Fruit fly (Drosophila melanogaster) whole organism, embryonic: ENCODE results near the gene CG10803.

Experiments
- Ada2b ChIP-seq: fragments of 200-800 bp; sonication (Bioruptor generic); IDR thresholded peaks from 2 replicates; pipeline ENCODE4 v1.3.6; 2022; ENCODE audit warnings: missing biosample characterization, missing genetic modification characterization
- Antp ChIP-seq: fragments of 200-800 bp; sonication (Bioruptor generic); optimal IDR thresholded peaks from 3 replicates; lab custom pipeline; 2016; ENCODE audit warnings: missing biosample characterization, missing genetic modification characterization
- Atf6 ChIP-seq: fragments of 200-800 bp; sonication (Bioruptor generic); IDR thresholded peaks from 2 replicates; pipeline ENCODE4 v1.3.6; 2022; ENCODE audit warnings: missing biosample characterization, missing genetic modification characterization
- Bdp1 ChIP-seq: fragments of 200-800 bp; sonication (Bioruptor generic); optimal IDR thresholded peaks from 3 replicates; lab custom pipeline; 2016; ENCODE audit warnings: missing biosample characterization, missing genetic modification characterization
- CG10274 ChIP-seq: fragments of 200-800 bp; sonication (Bioruptor generic); optimal IDR thresholded peaks from 3 replicates; lab custom pipeline; 2017; ENCODE audit warnings: missing biosample characterization, mild to moderate bottlenecking, missing genetic modification characterization
- CG13624 ChIP-seq: fragments of 200-800 bp; sonication (Bioruptor generic); optimal IDR thresholded peaks from 2 replicates; lab custom pipeline; 2016; ENCODE audit warnings: missing biosample characterization, missing genetic modification characterization
- CG14050 ChIP-seq: fragments of 200-800 bp; sonication (Bioruptor generic); IDR thresholded peaks from 3 replicates; pipeline ENCODE4 v1.3.6; 2022; ENCODE audit warnings: missing biosample characterization, missing genetic modification characterization
- CG14965 ChIP-seq: fragments of 200-800 bp; sonication (Bioruptor generic); optimal IDR thresholded peaks from 2 replicates; lab custom pipeline; 2016; ENCODE audit warnings: missing biosample characterization, missing genetic modification characterization, borderline replicate concordance
- CG1529 ChIP-seq: fragments of 200-800 bp; sonication (Bioruptor generic); optimal IDR thresholded peaks from 3 replicates; lab custom pipeline; 2018; ENCODE audit warnings: missing biosample characterization, missing genetic modification characterization
- CG1832 ChIP-seq: fragments of 200-800 bp; sonication (Bioruptor generic); optimal IDR thresholded peaks from 2 replicates; lab custom pipeline; 2017; ENCODE audit warnings: missing biosample characterization, mild to moderate bottlenecking, missing genetic modification characterization, inconsistent platforms
- CG2875 ChIP-seq: fragments of 200-800 bp; sonication (Bioruptor generic); optimal IDR thresholded peaks from 2 replicates; lab custom pipeline; 2017; ENCODE audit warnings: missing biosample characterization, mild to moderate bottlenecking, missing genetic modification characterization, missing genetic modification reagents
- CG32532 ChIP-seq: fragments of 200-800 bp; sonication (Bioruptor generic); IDR thresholded peaks from 2 replicates; pipeline ENCODE4 v1.3.6; 2022; ENCODE audit warnings: missing biosample characterization, missing genetic modification characterization
- CG32767 ChIP-seq: fragments of 200-800 bp; sonication (Bioruptor generic); IDR thresholded peaks from 2 replicates; pipeline ENCODE4 v1.3.6; 2022; ENCODE audit warnings: missing biosample characterization, missing genetic modification characterization
- CG4360 ChIP-seq: fragments of 200-800 bp; sonication (Bioruptor generic); IDR thresholded peaks from 2 replicates; pipeline ENCODE4 v1.3.6; 2022; ENCODE audit warnings: missing biosample characterization, missing genetic modification characterization
- CG4730 ChIP-seq: fragments of 200-800 bp; sonication (Bioruptor generic); IDR thresholded peaks from 2 replicates; pipeline ENCODE4 v1.3.6; 2022; ENCODE audit warnings: missing biosample characterization, missing genetic modification characterization
- CG7839 ChIP-seq: fragments of 200-800 bp; sonication (Bioruptor generic); optimal IDR thresholded peaks from 3 replicates; lab custom pipeline; 2018; ENCODE audit warnings: missing biosample characterization, mild to moderate bottlenecking, missing genetic modification characterization, moderate library complexity
- CG9437 ChIP-seq: fragments of 200-800 bp; sonication (Bioruptor generic); optimal IDR thresholded peaks from 2 replicates; lab custom pipeline; 2018; ENCODE audit warnings: missing biosample characterization, mild to moderate bottlenecking, missing genetic modification characterization
- CHES-1-like ChIP-seq: fragments of 200-800 bp; sonication (Bioruptor generic); optimal IDR thresholded peaks from 2 replicates; lab custom pipeline; 2016; ENCODE audit warnings: missing biosample characterization, missing genetic modification characterization
- Camta ChIP-seq: fragments of 200-800 bp; sonication (Bioruptor generic); optimal IDR thresholded peaks from 2 replicates; lab custom pipeline; 2016; ENCODE audit warnings: missing biosample characterization, missing genetic modification characterization
- CoRest ChIP-seq: fragments of 200-800 bp; sonication (Bioruptor generic); optimal IDR thresholded peaks from 3 replicates; lab custom pipeline; 2018; ENCODE audit warnings: missing biosample characterization, mild to moderate bottlenecking, missing genetic modification characterization, moderate library complexity
- Doc2 ChIP-seq: fragments of 200-800 bp; sonication (Bioruptor generic); IDR thresholded peaks from 2 replicates; pipeline ENCODE4 v1.3.6; 2022; ENCODE audit warnings: missing biosample characterization, missing genetic modification characterization
- Fer1 ChIP-seq: fragments of 200-800 bp; sonication (Bioruptor generic); optimal IDR thresholded peaks from 2 replicates; lab custom pipeline; 2017; ENCODE audit warnings: missing biosample characterization, mild to moderate bottlenecking, missing genetic modification characterization
- Gsc ChIP-seq: fragments of 200-800 bp; sonication (Bioruptor generic); IDR thresholded peaks from 2 replicates; pipeline ENCODE4 v1.3.6; 2022; ENCODE audit warnings: missing biosample characterization, missing genetic modification characterization
- Hr51 ChIP-seq, 2 experiments: fragments of 200-800 bp; sonication (Bioruptor generic); optimal IDR thresholded peaks; 2 replicates in 1 of 2; 3 replicates in 1 of 2; lab custom pipeline; 2016 to 2018; ENCODE audit warnings: missing biosample characterization in 2 of 2, missing genetic modification characterization in 2 of 2, mild to moderate bottlenecking in 1 of 2, moderate library complexity in 1 of 2
- Kr ChIP-seq: fragments of 200-800 bp; sonication (Bioruptor generic); optimal IDR thresholded peaks from 2 replicates; lab custom pipeline; 2017; ENCODE audit warnings: missing biosample characterization, mild to moderate bottlenecking, missing genetic modification characterization
- MTF-1 ChIP-seq: fragments of 200-800 bp; sonication (Bioruptor generic); optimal IDR thresholded peaks from 2 replicates; lab custom pipeline; 2018; ENCODE audit warnings: missing biosample characterization, mild to moderate bottlenecking, missing genetic modification characterization, borderline replicate concordance
- Med ChIP-seq: fragments of 200-800 bp; sonication (Bioruptor generic); peaks from one replicate; lab custom pipeline; 2016; ENCODE audit warnings: missing biosample characterization, missing genetic modification characterization, mild to moderate bottlenecking, inconsistent platforms, moderate library complexity
- Rfx ChIP-seq: fragments of 200-800 bp; sonication (Bioruptor generic); IDR thresholded peaks from 2 replicates; pipeline ENCODE4 v1.3.6; 2022; ENCODE audit warnings: missing biosample characterization, missing genetic modification characterization
- Rx ChIP-seq: fragments of 200-800 bp; sonication (Bioruptor generic); IDR thresholded peaks from 2 replicates; pipeline ENCODE4 v1.3.6; 2022; ENCODE audit warnings: missing biosample characterization, missing genetic modification characterization
- Six4 ChIP-seq: fragments of 200-800 bp; sonication (Bioruptor generic); optimal IDR thresholded peaks from 2 replicates; lab custom pipeline; 2016; ENCODE audit warnings: missing biosample characterization, missing genetic modification characterization
- Taf1 ChIP-seq: fragments of 200-800 bp; sonication (Bioruptor generic); IDR thresholded peaks from 2 replicates; pipeline ENCODE4 v1.3.6; 2022; ENCODE audit warnings: missing biosample characterization, missing genetic modification characterization
- Xbp1 ChIP-seq: fragments of 200-800 bp; sonication (Bioruptor generic); optimal IDR thresholded peaks from 3 replicates; lab custom pipeline; 2016; ENCODE audit warnings: missing biosample characterization, mild to moderate bottlenecking, missing genetic modification characterization
- amos ChIP-seq: fragments of 200-800 bp; sonication (Bioruptor generic); IDR thresholded peaks from 2 replicates; pipeline ENCODE4 v1.3.6; 2022; ENCODE audit warnings: missing biosample characterization, missing genetic modification characterization; ENCODE audit not compliant: partially characterized antibody
- az2 ChIP-seq: fragments of 200-800 bp; sonication (Bioruptor generic); optimal IDR thresholded peaks from 3 replicates; lab custom pipeline; 2016; ENCODE audit warnings: missing biosample characterization, missing genetic modification characterization
- ci ChIP-seq: fragments of 200-800 bp; sonication (Bioruptor generic); IDR thresholded peaks from 3 replicates; pipeline ENCODE4 v1.3.6; 2022; ENCODE audit warnings: missing biosample characterization, missing genetic modification characterization
- cwo ChIP-seq: fragments of 200-800 bp; sonication (Bioruptor generic); optimal IDR thresholded peaks from 3 replicates; lab custom pipeline; 2017; ENCODE audit warnings: missing biosample characterization, missing genetic modification characterization, mild to moderate bottlenecking, moderate library complexity, missing genetic modification reagents
- dpn ChIP-seq, 2 experiments: fragments of 200-800 bp; sonication (Bioruptor generic); optimal IDR thresholded peaks; 3 replicates each; lab custom pipeline; 2016; ENCODE audit warnings: missing biosample characterization in 2 of 2, missing genetic modification characterization in 2 of 2
- fd3F ChIP-seq: fragments of 200-800 bp; sonication (Bioruptor generic); optimal IDR thresholded peaks from 2 replicates; lab custom pipeline; 2018; ENCODE audit warnings: missing biosample characterization, mild to moderate bottlenecking, missing genetic modification characterization, moderate library complexity
- ftz-f1 ChIP-seq: fragments of 200-800 bp; sonication (Bioruptor generic); optimal IDR thresholded peaks from 2 replicates; lab custom pipeline; 2016; ENCODE audit warnings: missing biosample characterization, missing genetic modification characterization
- gem ChIP-seq: fragments of 200-800 bp; sonication (Bioruptor generic); optimal IDR thresholded peaks from 2 replicates; lab custom pipeline; 2019; ENCODE audit warnings: missing biosample characterization, mild to moderate bottlenecking, missing genetic modification characterization, moderate library complexity
- h ChIP-seq: fragments of >200 bp; optimal IDR thresholded peaks from 2 replicates; lab custom pipeline; 2017
- jigr1 ChIP-seq: fragments of 200-800 bp; sonication (Bioruptor generic); IDR thresholded peaks from 3 replicates; pipeline ENCODE4 v1.3.6; 2022; ENCODE audit warnings: missing biosample characterization, missing genetic modification characterization
- jing ChIP-seq: fragments of 200-800 bp; sonication (Bioruptor generic); optimal IDR thresholded peaks from 2 replicates; lab custom pipeline; 2018; ENCODE audit warnings: missing biosample characterization, mild to moderate bottlenecking, missing genetic modification characterization
- ken ChIP-seq: fragments of 200-800 bp; sonication (Bioruptor generic); IDR thresholded peaks from 3 replicates; pipeline ENCODE4 v1.3.6; 2022; ENCODE audit warnings: missing biosample characterization, missing genetic modification characterization
- lbe ChIP-seq: fragments of 200-800 bp; sonication (Bioruptor generic); optimal IDR thresholded peaks from 2 replicates; lab custom pipeline; 2016; ENCODE audit warnings: missing biosample characterization, mild to moderate bottlenecking, missing genetic modification characterization
- mam ChIP-seq: fragments of 200-800 bp; sonication (Bioruptor generic); optimal IDR thresholded peaks from 3 replicates; lab custom pipeline; 2016; ENCODE audit warnings: missing biosample characterization, missing genetic modification characterization
- nmo ChIP-seq: fragments of 200-800 bp; sonication (Bioruptor generic); optimal IDR thresholded peaks from 2 replicates; lab custom pipeline; 2018; ENCODE audit warnings: missing biosample characterization, mild to moderate bottlenecking, missing genetic modification characterization, moderate library complexity
- pho ChIP-seq: fragments of 200-800 bp; sonication (Bioruptor generic); optimal IDR thresholded peaks from 2 replicates; lab custom pipeline; 2016; ENCODE audit warnings: missing biosample characterization, missing genetic modification characterization
- sens-2 ChIP-seq: fragments of 200-800 bp; sonication (Bioruptor generic); IDR thresholded peaks from 2 replicates; pipeline ENCODE4 v1.3.6; 2022; ENCODE audit warnings: missing biosample characterization, missing genetic modification characterization
- sob ChIP-seq: fragments of 200-800 bp; sonication (Bioruptor generic); IDR thresholded peaks from 2 replicates; pipeline ENCODE4 v1.3.6; 2022; ENCODE audit warnings: missing biosample characterization, missing genetic modification characterization
- vfl ChIP-seq: fragments of 200-800 bp; sonication (Bioruptor generic); optimal IDR thresholded peaks from 2 replicates; lab custom pipeline; 2016; ENCODE audit warnings: missing biosample characterization, missing genetic modification characterization
- zen ChIP-seq: fragments of 200-800 bp; sonication (Bioruptor generic); optimal IDR thresholded peaks from 3 replicates; lab custom pipeline; 2018; ENCODE audit warnings: missing biosample characterization, mild to moderate bottlenecking, missing genetic modification characterization, moderate library complexity

CG10803 gene

DNA sequence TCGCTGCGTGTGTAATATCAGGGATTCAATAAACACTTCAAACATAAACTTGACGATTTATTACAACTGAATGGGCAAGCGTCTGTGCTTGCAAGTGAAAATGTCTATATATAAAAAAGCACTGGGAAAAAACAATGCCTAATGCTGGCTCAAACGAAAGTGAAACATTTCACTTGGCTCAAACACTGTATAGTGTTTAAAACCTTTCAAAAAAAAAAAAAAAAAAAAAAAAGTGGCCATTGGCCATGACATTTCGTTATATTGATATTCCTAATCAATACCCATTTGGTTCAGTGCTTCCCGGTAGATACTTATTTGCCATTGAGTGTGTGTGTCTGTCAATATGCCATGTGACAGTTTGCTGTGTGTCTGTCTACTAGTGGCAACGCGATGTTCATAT, 53.3 kb downstream of the CG10803 start (continued):
- TF ChIP-seq CG2875 (GFP tag; lab: Kevin White, UChicago) (no peak), vfl (no peak), Six4 (GFP tag; lab: Kevin White, UChicago) (no peak), CoRest (tag; lab: Kevin White, UChicago) (no peak), Rx (no peak), Fer1 (GFP tag; lab: Kevin White, UChicago) (no peak), CG9437 (GFP tag; lab: Kevin White, UChicago) (no peak), Rfx (GFP tag; lab: Robert Waterston, UW) (no peak), ken (GFP tag; lab: Robert Waterston, UW) (peak; percentile 56; the same call in 1 of the 3 replicates), Taf1 (GFP tag; lab: Robert Waterston, UW) (no peak), fd3F (GFP tag; lab: Kevin White, UChicago) (no peak), sens-2 (GFP tag; lab: Robert Waterston, UW) (peak; percentile 28; the same call in 1 of the 2 replicates), CG13624 (GFP tag; lab: Kevin White, UChicago) (peak; percentile 52), Doc2 (no peak), Xbp1 (GFP tag; lab: Kevin White, UChicago) (peak; percentile 48), CG10274 (no peak), sob (GFP tag; lab: Robert Waterston, UW) (0 out of 2 replicates have a peak, but pooled peaks have one; percentile 44), nmo (peak; percentile 28), CG7839 (tag; lab: Kevin White, UChicago) (peak; percentile 5), az2 (GFP tag; lab: Kevin White, UChicago) (peak; percentile 37), zen (no peak), jigr1 (GFP tag; lab: Robert Waterston, UW) (no peak), Kr (GFP tag; lab: Kevin White, UChicago) (no peak), amos (no peak), CG4730 (GFP tag; lab: Robert Waterston, UW) (0 out of 2 replicates have a peak, but pooled peaks have one; percentile 5), ci (GFP tag; lab: Robert Waterston, UW) (0 out of 3 replicates have a peak, but pooled peaks have one; percentile 21), Antp (GFP tag; lab: Kevin White, UChicago) (peak; percentile 3), jing (GFP tag; lab: Kevin White, UChicago) (no peak), Ada2b (GFP tag; lab: Robert Waterston, UW) (no peak), CG4360 (GFP tag; lab: Robert Waterston, UW) (no peak), Gsc (GFP tag; lab: Robert Waterston, UW) (no peak), ftz-f1 (GFP tag; lab: Kevin White, UChicago) (no peak), dpn (GFP tag; optimal IDR thresholded peaks at IDR 0.05; lab: Kevin White, UChicago) (peak; percentile 14 to 43), lbe (GFP tag; lab: Kevin White, UChicago) (no peak), CG1832 (GFP tag; lab: Kevin White, UChicago) (no peak), Hr51 (GFP tag; optimal IDR thresholded peaks at IDR 0.05; lab: Kevin White, UChicago) (peak in 1 of 2 experiments; percentile 8), CG32767 (GFP tag; lab: Robert Waterston, UW) (no peak), CG14965 (GFP tag; lab: Kevin White, UChicago) (no peak), cwo (GFP tag; lab: Kevin White, UChicago) (no peak), Atf6 (0 out of 2 replicates have a peak, but pooled peaks have one; percentile 30), Bdp1 (GFP tag; lab: Kevin White, UChicago) (no peak), MTF-1 (GFP tag; lab: Kevin White, UChicago) (no peak), pho (GFP tag; lab: Kevin White, UChicago) (peak; percentile 14), CG14050 (GFP tag; lab: Robert Waterston, UW) (no peak; the same call in 2 of the 3 replicates), Med (GFP tag; lab: Kevin White, UChicago) (peak; percentile 25), mam (GFP tag; lab: Kevin White, UChicago) (peak; percentile 21), Camta (GFP tag; lab: Kevin White, UChicago) (peak; percentile 30), CG1529 (no peak), h (no peak), CG32532 (GFP tag; lab: Robert Waterston, UW) (peak; percentile 39; the same call in 1 of the 2 replicates), gem (tag; lab: Kevin White, UChicago) (peak; percentile 42), CHES-1-like (GFP tag; lab: Kevin White, UChicago) (peak; percentile 17)
